Worm (Caenorhabditis elegans) whole organism, midembryonic: Measurements from ENCODE around the gene scl-6.

Experiments used
- T22C8.4 ChIP-seq: fragments of 200-800 bp; sonication (Bioruptor generic); IDR thresholded peaks from 2 replicates; pipeline ENCODE4 v1.3.6; 2022; ENCODE audit warnings: missing genetic modification characterization, missing compliant biosample characterization
- cog-1 ChIP-seq: sonication (generic microtip); optimal IDR thresholded peaks from 2 replicates; lab custom pipeline; 2016; ENCODE audit warnings: missing genetic modification characterization, missing compliant biosample characterization
- flt-1 ChIP-seq: fragments of 200-800 bp; sonication (Bioruptor generic); IDR thresholded peaks from 2 replicates; pipeline ENCODE4 v1.3.6; 2022; ENCODE audit warnings: missing genetic modification characterization, missing compliant biosample characterization
- klf-2 ChIP-seq: fragments of 200-800 bp; sonication (Bioruptor generic); conservative IDR thresholded peaks from 2 replicates; pipeline ENCODE4 v1.3.6; 2022; ENCODE audit warnings: missing genetic modification reagents, missing genetic modification characterization, missing compliant biosample characterization
- med-1 ChIP-seq: sonication (generic microtip); optimal IDR thresholded peaks from 2 replicates; lab custom pipeline; 2017; ENCODE audit warnings: missing genetic modification characterization, mild to moderate bottlenecking, missing compliant biosample characterization, antibody characterized with exemption, missing genetic modification reagents; ENCODE audit not compliant: insufficient read depth
- ref-1 ChIP-seq: fragments of 200-800 bp; sonication (Bioruptor generic); conservative IDR thresholded peaks from 2 replicates; pipeline ENCODE4 v1.3.6; 2022; ENCODE audit warnings: missing genetic modification reagents, missing genetic modification characterization, missing compliant biosample characterization
- tab-1 ChIP-seq: fragments of 200-800 bp; sonication (Bioruptor generic); IDR thresholded peaks from 2 replicates; pipeline ENCODE4 v1.3.6; 2022; ENCODE audit warnings: missing genetic modification characterization, missing compliant biosample characterization
- ztf-23 ChIP-seq: fragments of 200-800 bp; sonication (Bioruptor generic); IDR thresholded peaks from 2 replicates; pipeline ENCODE4 v1.3.6; 2022; ENCODE audit warnings: missing genetic modification reagents, missing genetic modification characterization, missing compliant biosample characterization
- ztf-29 ChIP-seq: fragments of 200-800 bp; sonication (Bioruptor generic); IDR thresholded peaks from 2 replicates; pipeline ENCODE4 v1.3.6; 2022; ENCODE audit warnings: missing genetic modification reagents, missing genetic modification characterization, missing compliant biosample characterization

Gene scl-6

ce11 chrIV:13051073-13051472, 17.5 kb upstream of the scl-6 start, which contains the start of gene scl-11:
Gene scl-11, plus strand, starts transcription at chrIV:13051373.
- no peak for TF ChIP-seq cog-1 (tag; lab: Kevin White, UChicago)
- no peak for TF ChIP-seq ztf-29
- no peak for TF ChIP-seq med-1 (GFP tag; lab: Kevin White, UChicago)
- TF ChIP-seq tab-1 (GFP tag; lab: Robert Waterston, UW), result no peak
- no peak for TF ChIP-seq ref-1 (GFP tag; lab: Robert Waterston, UW)
- TF ChIP-seq ztf-23 (GFP tag; lab: Robert Waterston, UW), result no peak
- no peak for TF ChIP-seq T22C8.4 (GFP tag; lab: Robert Waterston, UW)
- no peak for TF ChIP-seq klf-2 (GFP tag; lab: Robert Waterston, UW)
- TF ChIP-seq flt-1 (GFP tag; lab: Robert Waterston, UW), result no peak

- no peak for TF ChIP-seq tab-1 (GFP tag; lab: Robert Waterston, UW)
- TF ChIP-seq cog-1 (tag; lab: Kevin White, UChicago), result no peak
- TF ChIP-seq med-1 (GFP tag; lab: Kevin White, UChicago), result no peak
- no peak for TF ChIP-seq klf-2 (GFP tag; lab: Robert Waterston, UW)
- TF ChIP-seq ref-1 (GFP tag; lab: Robert Waterston, UW), result no peak
- TF ChIP-seq ztf-29, result no peak
- no peak for TF ChIP-seq flt-1 (GFP tag; lab: Robert Waterston, UW)
- TF ChIP-seq ztf-23 (GFP tag; lab: Robert Waterston, UW), result no peak
- no peak for TF ChIP-seq T22C8.4 (GFP tag; lab: Robert Waterston, UW)
Observed at ce11 chrIV:13052568-13052967, 16.0 kb upstream of the scl-6 start, which contains the start of gene F49E11.7. Gene F49E11.7, plus strand, starts transcription at chrIV:13052868.

ce11 chrIV:13056026-13056425, 12.5 kb upstream of the scl-6 start, which contains the start of gene scl-1:
Gene scl-1, plus strand, starts transcription at chrIV:13056326.
- no peak for TF ChIP-seq ztf-29
- no peak for TF ChIP-seq T22C8.4 (GFP tag; lab: Robert Waterston, UW)
- TF ChIP-seq med-1 (GFP tag; lab: Kevin White, UChicago), result no peak
- no peak for TF ChIP-seq ref-1 (GFP tag; lab: Robert Waterston, UW)
- TF ChIP-seq tab-1 (GFP tag; lab: Robert Waterston, UW), result no peak
- no peak for TF ChIP-seq klf-2 (GFP tag; lab: Robert Waterston, UW)
- no peak for TF ChIP-seq cog-1 (tag; lab: Kevin White, UChicago)
- no peak for TF ChIP-seq flt-1 (GFP tag; lab: Robert Waterston, UW)
- TF ChIP-seq ztf-23 (GFP tag; lab: Robert Waterston, UW), result no peak

- no peak for TF ChIP-seq ztf-29
- no peak for TF ChIP-seq T22C8.4 (GFP tag; lab: Robert Waterston, UW)
- TF ChIP-seq med-1 (GFP tag; lab: Kevin White, UChicago), result no peak
- no peak for TF ChIP-seq klf-2 (GFP tag; lab: Robert Waterston, UW)
- TF ChIP-seq ref-1 (GFP tag; lab: Robert Waterston, UW), result no peak
- TF ChIP-seq ztf-23 (GFP tag; lab: Robert Waterston, UW), result no peak
- TF ChIP-seq flt-1 (GFP tag; lab: Robert Waterston, UW), result no peak
- no peak for TF ChIP-seq cog-1 (tag; lab: Kevin White, UChicago)
- TF ChIP-seq tab-1 (GFP tag; lab: Robert Waterston, UW), result no peak
Observed at ce11 chrIV:13057418-13057817, 11.1 kb upstream of the scl-6 start, which contains the start of gene scl-2. Gene scl-2, plus strand, starts transcription at chrIV:13057710.

ce11 chrIV:13059284-13059683, 9.3 kb upstream of the scl-6 start, which contains the start of gene scl-3:
Gene scl-3, plus strand, starts transcription at chrIV:13059584.
- TF ChIP-seq T22C8.4 (GFP tag; lab: Robert Waterston, UW) (no peak), ztf-29 (no peak), med-1 (GFP tag; lab: Kevin White, UChicago) (no peak), tab-1 (GFP tag; lab: Robert Waterston, UW) (no peak), ref-1 (GFP tag; lab: Robert Waterston, UW) (no peak), ztf-23 (GFP tag; lab: Robert Waterston, UW) (no peak), flt-1 (GFP tag; lab: Robert Waterston, UW) (no peak), cog-1 (tag; lab: Kevin White, UChicago) (no peak), klf-2 (GFP tag; lab: Robert Waterston, UW) (no peak)

ce11 chrIV:13063714-13064113, 4.8 kb upstream of the scl-6 start, which contains the start of gene scl-5:
Gene scl-5, plus strand, starts transcription at chrIV:13064014.
- TF ChIP-seq klf-2 (GFP tag; lab: Robert Waterston, UW) (no peak), tab-1 (GFP tag; lab: Robert Waterston, UW) (no peak), ref-1 (GFP tag; lab: Robert Waterston, UW) (no peak), ztf-23 (GFP tag; lab: Robert Waterston, UW) (no peak), ztf-29 (no peak), flt-1 (GFP tag; lab: Robert Waterston, UW) (no peak), med-1 (GFP tag; lab: Kevin White, UChicago) (no peak), cog-1 (tag; lab: Kevin White, UChicago) (no peak), T22C8.4 (GFP tag; lab: Robert Waterston, UW) (no peak)

- TF ChIP-seq ztf-23 (GFP tag; lab: Robert Waterston, UW), result no peak
- TF ChIP-seq tab-1 (GFP tag; lab: Robert Waterston, UW), result no peak
- no peak for TF ChIP-seq ref-1 (GFP tag; lab: Robert Waterston, UW)
- no peak for TF ChIP-seq cog-1 (tag; lab: Kevin White, UChicago)
- TF ChIP-seq klf-2 (GFP tag; lab: Robert Waterston, UW), result no peak
- no peak for TF ChIP-seq med-1 (GFP tag; lab: Kevin White, UChicago)
- no peak for TF ChIP-seq T22C8.4 (GFP tag; lab: Robert Waterston, UW)
- TF ChIP-seq flt-1 (GFP tag; lab: Robert Waterston, UW), result no peak
- no peak for TF ChIP-seq ztf-29
Observed at ce11 chrIV:13066044-13066443, 2.5 kb upstream of the scl-6 start.

- TF ChIP-seq ref-1 (GFP tag; lab: Robert Waterston, UW), result no peak
- TF ChIP-seq cog-1 (tag; lab: Kevin White, UChicago), result no peak
- TF ChIP-seq ztf-23 (GFP tag; lab: Robert Waterston, UW), result no peak
- no peak for TF ChIP-seq flt-1 (GFP tag; lab: Robert Waterston, UW)
- TF ChIP-seq klf-2 (GFP tag; lab: Robert Waterston, UW), result no peak
- no peak for TF ChIP-seq ztf-29
- no peak for TF ChIP-seq tab-1 (GFP tag; lab: Robert Waterston, UW)
Observed at ce11 chrIV:13067200-13067599, 1.4 kb upstream of the scl-6 start, which contains the start of gene col-131. Gene col-131, minus strand, starts transcription at chrIV:13067300.
